In genomic region chr3R:11451207-11451841, dm6 we compare ENCODE assay signal across 2 fruit fly cellular contexts.
TF ChIP-seq lines count a peak whose summit lies in the region.

TSS of gene sals (minus strand) at chr3R:11451791.

- TF ChIP-seq CTCF in whole organism, embryonic (GFP tag; optimal IDR thresholded peaks at IDR 0.05; lab: Kevin White, UChicago) = no peak

TF ChIP-seq in whole organism, embryonic, 481 proteins besides CTCF, POLR2A, EP300 and RAD21:
- peak; percentile 49 for TF ChIP-seq crol (GFP tag; IDR thresholded peaks at IDR 0.05; lab: Robert Waterston, UW)
- no peak for TF ChIP-seq CG7963 (GFP tag; IDR thresholded peaks at IDR 0.05; lab: Robert Waterston, UW; ENCODE audit: partially characterized antibody)
- no peak for TF ChIP-seq CG14710 (tag; optimal IDR thresholded peaks at IDR 0.05; lab: Kevin White, UChicago)
- no peak for TF ChIP-seq CG12391 (tag; optimal IDR thresholded peaks at IDR 0.05; lab: Kevin White, UChicago)
- peak; percentile 62 for TF ChIP-seq sd (tag; optimal IDR thresholded peaks at IDR 0.05; lab: Kevin White, UChicago)
- peak in 1 of 2 experiments; percentile 31 for TF ChIP-seq Hr78 (GFP tag; optimal IDR thresholded peaks at IDR 0.05; lab: Kevin White, UChicago)
- no peak for TF ChIP-seq C15 (GFP tag; IDR thresholded peaks at IDR 0.05; lab: Robert Waterston, UW)
- no peak for TF ChIP-seq Stat92E (GFP tag; optimal IDR thresholded peaks at IDR 0.05; lab: Kevin White, UChicago)
- TF ChIP-seq CG12769 (tag; optimal IDR thresholded peaks at IDR 0.05; lab: Kevin White, UChicago) = peak; percentile 74
- TF ChIP-seq CG13287 (GFP tag; IDR thresholded peaks at IDR 0.05; lab: Robert Waterston, UW; ENCODE audit: partially characterized antibody) = no peak
- TF ChIP-seq CG16815 (GFP tag; optimal IDR thresholded peaks at IDR 0.05; lab: Kevin White, UChicago) = no peak
- no peak for TF ChIP-seq Atf3 (GFP tag; optimal IDR thresholded peaks at IDR 0.05; lab: Kevin White, UChicago)
- no peak for TF ChIP-seq CHES-1-like (GFP tag; optimal IDR thresholded peaks at IDR 0.05; lab: Kevin White, UChicago)
- peak; percentile 31 for TF ChIP-seq CG10543 (GFP tag; optimal IDR thresholded peaks at IDR 0.05; lab: Kevin White, UChicago)
- no peak for TF ChIP-seq zen (tag; optimal IDR thresholded peaks at IDR 0.05; lab: Kevin White, UChicago)
- TF ChIP-seq CG8765 (GFP tag; IDR thresholded peaks at IDR 0.05; lab: Robert Waterston, UW) = no peak
- no peak for TF ChIP-seq chinmo (GFP tag; IDR thresholded peaks at IDR 0.05; lab: Robert Waterston, UW; ENCODE audit: partially characterized antibody)
- TF ChIP-seq nau (GFP tag; optimal IDR thresholded peaks at IDR 0.05; lab: Kevin White, UChicago) = peak; percentile 24
- no peak for TF ChIP-seq mam (GFP tag; optimal IDR thresholded peaks at IDR 0.05; lab: Kevin White, UChicago)
- TF ChIP-seq Pdp1 (GFP tag; optimal IDR thresholded peaks at IDR 0.05; lab: Kevin White, UChicago) = peak in 1 of 2 experiments; percentile 74
- TF ChIP-seq Trl (optimal IDR thresholded peaks at IDR 0.05; lab: Kevin White, UChicago) = peak; percentile 15 to 35
- TF ChIP-seq Trl (GFP tag; optimal IDR thresholded peaks at IDR 0.05; lab: Kevin White, UChicago) = no peak
- TF ChIP-seq CG18011 (GFP tag; optimal IDR thresholded peaks at IDR 0.05; lab: Kevin White, UChicago) = no peak
- TF ChIP-seq Dll (GFP tag; IDR thresholded peaks at IDR 0.05; lab: Robert Waterston, UW; ENCODE audit: partially characterized antibody) = no peak
- peak; percentile 16 for TF ChIP-seq ftz-f1 (GFP tag; optimal IDR thresholded peaks at IDR 0.05; lab: Kevin White, UChicago)
- peak; percentile 93 for TF ChIP-seq sr (GFP tag; IDR thresholded peaks at IDR 0.05; lab: Robert Waterston, UW)

TF ChIP-seq in whole organism, prepupa, 60 proteins besides CTCF, POLR2A, EP300 and RAD21:
- TF ChIP-seq svp (GFP tag; lab: Kevin White, UChicago) = peak; percentile 82
- no peak for TF ChIP-seq CG10631 (GFP tag; optimal IDR thresholded peaks at IDR 0.05; lab: Kevin White, UChicago)
TF ChIP-seq in whole organism, prepupa: peak in this region for 1.
